Worm (Caenorhabditis elegans) whole organism, mixed stage, embryonic: ENCODE data around the gene Y51H7C.10.

Source experiments
- M03D4.4 ChIP-seq: sonication (generic microtip); optimal IDR thresholded peaks from 2 replicates; lab custom pipeline; 2017; ENCODE audit warnings: mild to moderate bottlenecking, missing genetic modification characterization, missing compliant biosample characterization
- bed-3 ChIP-seq: fragments of 200-800 bp; sonication (Bioruptor generic); optimal IDR thresholded peaks from 3 replicates; lab custom pipeline; 2018; ENCODE audit warnings: mild to moderate bottlenecking, missing genetic modification characterization, moderate library complexity, missing compliant biosample characterization
- blmp-1 ChIP-seq: fragments of 150-350 bp; optimal IDR thresholded peaks from 2 replicates; lab custom pipeline; 2014; ENCODE audit warnings: missing biosample characterization, missing genetic modification characterization
- ceh-39 ChIP-seq: fragments of 150-350 bp; optimal IDR thresholded peaks from 2 replicates; lab custom pipeline; 2014; ENCODE audit warnings: missing biosample characterization, missing genetic modification characterization
- ceh-43 ChIP-seq: fragments of 200-800 bp; sonication (Bioruptor generic); optimal IDR thresholded peaks from 2 replicates; lab custom pipeline; 2018; ENCODE audit warnings: mild to moderate bottlenecking, missing genetic modification characterization, moderate library complexity, missing compliant biosample characterization
- ceh-83 ChIP-seq: fragments of 200-800 bp; sonication (Bioruptor generic); optimal IDR thresholded peaks from 2 replicates; lab custom pipeline; 2018; ENCODE audit warnings: mild to moderate bottlenecking, missing genetic modification characterization, missing compliant biosample characterization
- ces-1 ChIP-seq: fragments of 150-350 bp; optimal IDR thresholded peaks from 2 replicates; lab custom pipeline; 2014; ENCODE audit warnings: missing biosample characterization, missing genetic modification reagents, missing genetic modification characterization
- cnd-1 ChIP-seq: fragments of 200-800 bp; sonication (Bioruptor generic); optimal IDR thresholded peaks from 2 replicates; lab custom pipeline; 2018; ENCODE audit warnings: mild to moderate bottlenecking, missing genetic modification characterization, missing compliant biosample characterization
- drap-1 ChIP-seq: fragments of 200-800 bp; sonication (Bioruptor generic); optimal IDR thresholded peaks from 3 replicates; lab custom pipeline; 2018; ENCODE audit warnings: mild to moderate bottlenecking, missing genetic modification characterization, missing compliant biosample characterization
- elt-1 ChIP-seq: sonication (generic microtip); optimal IDR thresholded peaks from 2 replicates; lab custom pipeline; 2017; ENCODE audit warnings: missing genetic modification characterization, mild to moderate bottlenecking, missing compliant biosample characterization, antibody characterized with exemption, moderate library complexity, borderline replicate concordance; ENCODE audit not compliant: insufficient read depth
- elt-3 ChIP-seq: fragments of 150-350 bp; optimal IDR thresholded peaks from 2 replicates; lab custom pipeline; 2014; ENCODE audit warnings: missing biosample characterization, missing genetic modification characterization
- flh-1 ChIP-seq: fragments of 200-800 bp; sonication (Bioruptor generic); optimal IDR thresholded peaks from 2 replicates; lab custom pipeline; 2018; ENCODE audit warnings: mild to moderate bottlenecking, missing genetic modification characterization, moderate library complexity, missing compliant biosample characterization
- hlh-1 ChIP-seq: fragments of 150-350 bp; optimal IDR thresholded peaks from 2 replicates; lab custom pipeline; 2014; ENCODE audit warnings: missing biosample characterization, missing genetic modification reagents, missing genetic modification characterization
- lin-13 ChIP-seq: fragments of 150-350 bp; optimal IDR thresholded peaks from 2 replicates; lab custom pipeline; 2014; ENCODE audit warnings: missing biosample characterization, missing genetic modification characterization
- lin-32 ChIP-seq: fragments of 200-800 bp; sonication (Bioruptor generic); optimal IDR thresholded peaks from 2 replicates; lab custom pipeline; 2018; ENCODE audit warnings: mild to moderate bottlenecking, missing genetic modification characterization, missing compliant biosample characterization
- lsy-2 ChIP-seq: fragments of 150-350 bp; optimal IDR thresholded peaks from 2 replicates; lab custom pipeline; 2014; ENCODE audit warnings: missing biosample characterization, missing genetic modification characterization
- mab-5 ChIP-seq: fragments of 150-350 bp; optimal IDR thresholded peaks from 2 replicates; lab custom pipeline; 2014; ENCODE audit warnings: missing biosample characterization, missing genetic modification characterization
- mep-1 ChIP-seq: fragments of 150-350 bp; optimal IDR thresholded peaks from 2 replicates; lab custom pipeline; 2017; ENCODE audit warnings: missing biosample characterization, missing genetic modification reagents, missing genetic modification characterization, inconsistent platforms
- mls-2 ChIP-seq: sonication (generic microtip); optimal IDR thresholded peaks from 2 replicates; lab custom pipeline; 2016; ENCODE audit warnings: mild to moderate bottlenecking, missing genetic modification characterization, moderate library complexity, missing compliant biosample characterization
- nhr-12 ChIP-seq: fragments of 150-350 bp; optimal IDR thresholded peaks from 2 replicates; lab custom pipeline; 2014; ENCODE audit warnings: missing biosample characterization, missing genetic modification characterization
- nhr-2 ChIP-seq: fragments of 150-350 bp; optimal IDR thresholded peaks from 2 replicates; lab custom pipeline; 2014; ENCODE audit warnings: missing biosample characterization, missing genetic modification characterization
- nhr-237 ChIP-seq: fragments of 150-350 bp; optimal IDR thresholded peaks from 2 replicates; lab custom pipeline; 2014; ENCODE audit warnings: missing biosample characterization, missing genetic modification characterization
- nhr-28 ChIP-seq: fragments of 150-350 bp; optimal IDR thresholded peaks from 2 replicates; lab custom pipeline; 2014; ENCODE audit warnings: missing biosample characterization, missing genetic modification characterization
- nhr-76 ChIP-seq: sonication (generic microtip); optimal IDR thresholded peaks from 2 replicates; lab custom pipeline; 2017; ENCODE audit warnings: missing biosample characterization, missing genetic modification characterization
- pha-4 ChIP-seq: fragments of 150-350 bp; optimal IDR thresholded peaks from 2 replicates; lab custom pipeline; 2018; ENCODE audit warnings: missing biosample characterization, missing genetic modification reagents, missing genetic modification characterization
- snpc-4 ChIP-seq: fragments of 150-350 bp; optimal IDR thresholded peaks from 2 replicates; lab custom pipeline; 2014; ENCODE audit warnings: missing biosample characterization, missing genetic modification characterization
- tbx-8 ChIP-seq: fragments of 200-800 bp; sonication (Bioruptor generic); optimal IDR thresholded peaks from 2 replicates; lab custom pipeline; 2018; ENCODE audit warnings: mild to moderate bottlenecking, missing genetic modification characterization, moderate library complexity, missing compliant biosample characterization
- unc-120 ChIP-seq: sonication (generic microtip); optimal IDR thresholded peaks from 2 replicates; lab custom pipeline; 2017; ENCODE audit warnings: missing genetic modification characterization, missing compliant biosample characterization; ENCODE audit not compliant: poor library complexity, severe bottlenecking
- unc-39 ChIP-seq: fragments of 150-350 bp; optimal IDR thresholded peaks from 2 replicates; lab custom pipeline; 2014; ENCODE audit warnings: missing biosample characterization, missing genetic modification characterization
- unc-62 ChIP-seq: fragments of 150-350 bp; optimal IDR thresholded peaks from 2 replicates; lab custom pipeline; 2014; ENCODE audit warnings: missing biosample characterization, missing genetic modification reagents, missing genetic modification characterization
- zip-8 ChIP-seq: fragments of 150-350 bp; optimal IDR thresholded peaks from 2 replicates; lab custom pipeline; 2014; ENCODE audit warnings: missing biosample characterization, missing genetic modification characterization
- ztf-11 ChIP-seq: fragments of 150-350 bp; optimal IDR thresholded peaks from 2 replicates; lab custom pipeline; 2014; ENCODE audit warnings: missing biosample characterization, missing genetic modification characterization

Y51H7C.10 gene

ce11 chrII:1376795-1377194, 46.8 kb downstream of the Y51H7C.10 start:
- no peak for TF ChIP-seq ceh-83
- TF ChIP-seq mls-2 (tag; lab: Kevin White, UChicago): no peak
- TF ChIP-seq mep-1: no peak

DNA sequence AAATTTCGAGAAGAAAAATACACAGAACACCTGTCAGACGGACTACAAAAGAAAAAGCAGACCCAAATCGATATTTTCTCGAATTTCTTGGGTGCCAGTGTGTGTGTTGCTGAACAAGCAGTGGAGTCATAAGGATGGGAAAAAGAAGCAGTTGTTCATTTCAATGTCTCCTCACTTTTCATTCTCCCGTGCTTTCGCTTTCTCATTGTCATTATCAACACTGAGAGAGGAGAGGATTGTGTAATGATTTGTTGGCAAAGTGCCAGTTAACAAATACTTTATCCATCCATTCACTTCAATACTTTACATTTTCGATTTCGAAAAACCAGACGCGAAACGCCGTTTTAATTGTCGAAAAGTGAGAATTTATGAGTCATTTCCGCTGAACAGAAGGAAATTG, 47.9 kb downstream of the Y51H7C.10 start:
- TF ChIP-seq ceh-43 (GFP tag; lab: Kevin White, UChicago) (no peak), bed-3 (GFP tag; lab: Kevin White, UChicago) (no peak), unc-120 (tag; lab: Kevin White, UChicago) (peak; percentile 43), cnd-1 (tag; lab: Kevin White, UChicago) (no peak), nhr-28 (tag; lab: Kevin White, UChicago) (no peak), mab-5 (tag; lab: Kevin White, UChicago) (no peak), nhr-12 (tag; lab: Kevin White, UChicago) (no peak), hlh-1 (tag; lab: Kevin White, UChicago) (peak; percentile 95), lin-13 (no peak), nhr-237 (no peak), unc-62 (GFP tag; lab: Kevin White, UChicago) (peak; percentile 26)

ce11 chrII:1374889-1375288, 48.7 kb downstream of the Y51H7C.10 start, which contains the start of gene rog-1:
Gene rog-1, minus strand, starts transcription at chrII:1374989.
- TF ChIP-seq bed-3 (GFP tag; lab: Kevin White, UChicago) (no peak), nhr-12 (tag; lab: Kevin White, UChicago) (no peak), blmp-1 (tag; lab: Kevin White, UChicago) (no peak), hlh-1 (tag; lab: Kevin White, UChicago) (no peak), ceh-43 (GFP tag; lab: Kevin White, UChicago) (no peak), ztf-11 (tag; lab: Kevin White, UChicago) (no peak), unc-62 (GFP tag; lab: Kevin White, UChicago) (no peak), zip-8 (tag; lab: Kevin White, UChicago) (no peak), ces-1 (no peak), pha-4 (tag; lab: Kevin White, UChicago) (no peak), lsy-2 (tag; lab: Kevin White, UChicago) (no peak), nhr-28 (tag; lab: Kevin White, UChicago) (no peak), flh-1 (GFP tag; lab: Kevin White, UChicago) (no peak)
- TF ChIP-seq, all 35 proteins: peak for 0

- no peak for TF ChIP-seq ces-1
- no peak for TF ChIP-seq tbx-8
- no peak for TF ChIP-seq unc-62 (GFP tag; lab: Kevin White, UChicago)
- no peak for TF ChIP-seq lsy-2 (tag; lab: Kevin White, UChicago)
- TF ChIP-seq ceh-39: no peak
- TF ChIP-seq lin-32 (GFP tag; lab: Kevin White, UChicago): no peak
- no peak for TF ChIP-seq elt-1 (tag; lab: Kevin White, UChicago)
- TF ChIP-seq nhr-28 (tag; lab: Kevin White, UChicago): no peak
- no peak for TF ChIP-seq unc-39 (tag; lab: Kevin White, UChicago)
- TF ChIP-seq bed-3 (GFP tag; lab: Kevin White, UChicago): no peak
- no peak for TF ChIP-seq drap-1 (GFP tag; lab: Kevin White, UChicago)
- TF ChIP-seq nhr-12 (tag; lab: Kevin White, UChicago): no peak
- TF ChIP-seq blmp-1 (tag; lab: Kevin White, UChicago): no peak
- TF ChIP-seq nhr-237: no peak
- no peak for TF ChIP-seq nhr-2
- no peak for TF ChIP-seq elt-3 (tag; lab: Kevin White, UChicago)
- no peak for TF ChIP-seq snpc-4 (tag; lab: Kevin White, UChicago)
Measured at ce11 chrII:1374486-1374885, 49.1 kb downstream of the Y51H7C.10 start.

- TF ChIP-seq ceh-83 (no peak), snpc-4 (tag; lab: Kevin White, UChicago) (no peak), ces-1 (no peak), cnd-1 (tag; lab: Kevin White, UChicago) (no peak), mls-2 (tag; lab: Kevin White, UChicago) (no peak), nhr-76 (tag; lab: Kevin White, UChicago) (no peak), M03D4.4 (tag; lab: Kevin White, UChicago) (no peak), nhr-12 (tag; lab: Kevin White, UChicago) (no peak), nhr-2 (no peak), tbx-8 (no peak), elt-3 (tag; lab: Kevin White, UChicago) (no peak)
Measured at ce11 chrII:1372966-1373365, 50.6 kb downstream of the Y51H7C.10 start.
